Fruit fly (Drosophila melanogaster): ENCODE measurements around the gene CG16727.

CG16727 gene

dm6 chr3R:19644901-19645204 lies 31.7 kb downstream of the CG16727 start, which contains the start of gene Nup58:
TSS of gene Nup58 (plus strand) at chr3R:19645026.
- peak; percentile 11 for TF ChIP-seq CG17801 (GFP tag; optimal IDR thresholded peaks at IDR 0.05; ENCODE audit: partially characterized antibody)

DNA sequence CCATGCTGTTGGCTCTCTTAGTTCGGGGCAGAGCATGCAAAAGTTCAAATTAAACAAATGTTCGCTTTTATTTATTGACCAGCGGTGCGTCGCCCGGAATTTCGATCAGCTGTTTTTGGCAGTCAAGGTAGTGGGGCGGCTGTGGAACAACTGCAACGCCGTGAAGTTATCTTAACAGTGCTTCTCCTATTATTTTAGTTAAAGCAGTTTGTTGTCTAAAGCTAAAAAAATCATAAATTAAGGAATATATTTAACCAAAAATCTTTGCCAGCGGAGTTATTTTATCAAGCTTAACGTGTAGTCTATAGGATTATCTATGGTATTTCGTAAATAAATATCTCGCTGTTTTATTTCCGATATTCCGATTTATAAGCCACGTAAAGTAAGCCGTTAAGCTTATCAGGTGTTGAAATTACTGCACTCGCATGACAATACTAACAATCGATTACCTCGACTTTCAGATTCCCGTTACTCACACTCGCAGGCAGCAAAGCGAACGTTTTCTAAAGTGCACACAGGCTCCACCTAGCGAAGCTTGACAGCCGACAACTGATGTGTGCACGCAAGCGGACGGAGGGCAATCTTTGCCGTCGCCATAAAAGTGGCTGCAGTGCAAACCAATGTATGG lies 35.2 kb downstream of the CG16727 start, which contains the start of the genes CG6195 and CG31220:
Gene CG6195 (minus strand): TSS at position 122 of the 628 bp plus-strand sequence.
Gene CG31220 (plus strand): TSS at position 199 of the 628 bp plus-strand sequence.
- no peak for TF ChIP-seq CG17801 (GFP tag; optimal IDR thresholded peaks at IDR 0.05; ENCODE audit: partially characterized antibody)

DNA sequence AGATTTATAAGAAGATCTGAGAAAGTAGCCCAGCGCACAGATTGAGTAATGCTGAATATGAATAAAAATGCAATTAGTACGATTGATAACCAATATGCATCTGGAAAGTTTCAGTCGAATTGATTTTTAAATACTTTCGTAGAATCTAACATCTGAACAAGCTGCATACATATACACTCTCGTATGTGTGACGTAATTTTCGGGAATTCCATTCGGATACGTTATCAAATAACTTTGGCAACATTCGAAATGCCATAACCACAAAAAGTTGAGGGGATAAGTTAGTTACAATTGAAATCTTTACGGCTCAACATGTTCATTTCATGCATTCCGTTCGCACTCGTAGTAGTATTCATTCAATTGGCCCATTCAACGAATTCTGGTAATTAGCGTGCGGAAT lies 37.5 kb downstream of the CG16727 start, which contains the start of gene CG31219:
Gene CG31219 (plus strand): TSS at position 301 of the 400 bp plus-strand sequence.
- no peak for TF ChIP-seq CG17801 (GFP tag; optimal IDR thresholded peaks at IDR 0.05; ENCODE audit: partially characterized antibody)

DNA sequence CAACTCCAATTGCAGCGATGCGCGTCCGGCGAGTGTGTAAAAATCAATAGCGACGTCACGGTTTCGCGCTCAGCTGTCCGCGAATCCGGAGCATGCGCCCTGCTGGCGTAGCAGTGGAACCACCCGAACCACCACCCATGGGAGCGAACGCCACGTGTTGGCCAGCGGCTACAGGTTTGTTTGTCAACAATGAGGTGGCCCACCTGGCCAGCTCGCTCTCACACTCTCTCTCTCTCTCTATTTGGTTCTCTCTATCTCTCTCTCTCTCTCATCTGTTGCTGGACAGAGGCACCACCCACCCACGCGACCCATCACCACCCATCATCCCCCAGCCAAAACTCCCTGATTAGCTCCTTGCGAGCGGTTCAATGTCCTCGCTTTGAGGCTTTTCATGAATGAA lies 43.3 kb downstream of the CG16727 start:
- no peak for TF ChIP-seq CG17801 (GFP tag; optimal IDR thresholded peaks at IDR 0.05; ENCODE audit: partially characterized antibody)

- no peak for TF ChIP-seq CG17801 (GFP tag; optimal IDR thresholded peaks at IDR 0.05; ENCODE audit: partially characterized antibody)
Measured at dm6 chr3R:19657235-19657634, 44.1 kb downstream of the CG16727 start.

- TF ChIP-seq CG17801 (GFP tag; optimal IDR thresholded peaks at IDR 0.05; ENCODE audit: partially characterized antibody): no peak
Measured at dm6 chr3R:19657766-19658165, 44.6 kb downstream of the CG16727 start, which contains the start of gene CG6184. TSS of gene CG6184 (minus strand) at chr3R:19657866.

DNA sequence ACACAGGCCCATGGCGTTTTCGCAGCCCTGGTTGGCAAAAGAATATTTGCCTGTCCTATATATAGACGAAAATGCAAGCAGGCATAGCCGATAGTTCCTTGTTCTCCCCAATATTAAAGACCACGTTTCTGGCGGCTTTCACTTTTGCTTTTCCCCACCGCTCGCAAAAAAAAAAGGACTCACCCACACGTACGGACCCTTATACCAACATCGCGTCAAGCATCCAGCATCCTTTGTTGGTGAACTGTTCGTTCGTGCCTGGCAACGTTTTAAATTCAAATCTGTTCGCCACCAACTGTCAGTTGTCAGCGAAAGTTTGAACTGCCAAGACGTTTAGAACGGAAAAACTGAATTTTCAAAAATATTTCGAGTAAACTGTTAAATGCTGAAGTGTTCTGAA lies 46.3 kb downstream of the CG16727 start, which contains the start of gene ort:
Gene ort (plus strand): TSS at position 301 of the 400 bp plus-strand sequence.
- TF ChIP-seq CG17801 (GFP tag; optimal IDR thresholded peaks at IDR 0.05; ENCODE audit: partially characterized antibody): no peak

- no peak for TF ChIP-seq CG17801 (GFP tag; optimal IDR thresholded peaks at IDR 0.05; ENCODE audit: partially characterized antibody)
Measured at dm6 chr3R:19664713-19665112, 51.5 kb downstream of the CG16727 start, which contains the start of gene CG7432. TSS of gene CG7432 (plus strand) at chr3R:19665007.

All from ovary, adult (tissue).